Fruit fly (Drosophila melanogaster): ENCODE measurements around the gene CG5004.

DNA sequence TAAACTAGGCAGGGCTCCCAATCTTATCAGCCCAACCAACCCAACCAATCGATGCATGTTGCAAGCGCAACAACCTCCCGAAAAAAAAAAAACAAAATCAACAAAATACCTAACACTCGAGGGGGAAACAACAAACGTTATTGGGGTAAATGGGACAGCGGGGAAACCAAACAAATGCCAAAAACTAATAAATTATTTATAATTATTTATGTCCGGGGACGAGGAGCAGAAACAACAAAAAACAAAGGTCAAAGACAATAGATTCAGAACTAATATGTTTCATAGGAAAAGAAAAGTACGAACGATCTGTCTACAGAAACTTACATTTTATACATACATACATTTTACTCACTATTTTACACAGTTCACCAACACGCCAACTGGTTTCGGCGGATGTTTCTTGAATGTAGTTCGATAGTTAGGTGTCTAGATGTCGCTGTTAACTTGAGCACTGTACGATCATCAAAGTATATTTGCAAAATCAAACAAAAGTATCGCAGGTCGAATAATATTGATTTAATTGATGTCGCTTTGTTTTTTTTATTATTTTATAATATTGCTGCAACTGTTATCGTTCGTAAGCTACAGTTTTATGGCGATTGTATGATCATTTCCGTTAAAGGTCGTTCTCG lies 68.3 kb downstream of the CG5004 start:
- peak; percentile 54; the same call in 2 of the 3 replicates for TF ChIP-seq CG6791 (GFP tag; IDR thresholded peaks at IDR 0.05; ENCODE audit: partially characterized antibody)
- TF ChIP-seq CG17385 (GFP tag; optimal IDR thresholded peaks at IDR 0.05), result no peak
- no peak for TF ChIP-seq Ravus (GFP tag; IDR thresholded peaks at IDR 0.05)
- TF ChIP-seq onecut (GFP tag; IDR thresholded peaks at IDR 0.05), result 0 out of 2 replicates have a peak, but pooled peaks have one; percentile 11
- TF ChIP-seq az2 (GFP tag; optimal IDR thresholded peaks at IDR 0.05), result peak; percentile 30
- TF ChIP-seq CG2199 (GFP tag; IDR thresholded peaks at IDR 0.05), result peak; percentile 93
- no peak for TF ChIP-seq tna (GFP tag; IDR thresholded peaks at IDR 0.05; ENCODE audit: partially characterized antibody)
- no peak for TF ChIP-seq Gug (GFP tag; IDR thresholded peaks at IDR 0.05)
- no peak for TF ChIP-seq Hr39 (optimal IDR thresholded peaks at IDR 0.05)
- TF ChIP-seq CTCF (GFP tag; optimal IDR thresholded peaks at IDR 0.05), result peak; percentile 98
- peak; percentile 41 for TF ChIP-seq Nf-YB (GFP tag; optimal IDR thresholded peaks at IDR 0.05)

Measured in whole organism, embryonic.